Fruit fly (Drosophila melanogaster) whole organism, embryonic: ENCODE measurements around the gene hmw.

ENCODE experiments used
- ATbp ChIP-seq: fragments of 200-800 bp; sonication (Bioruptor generic); optimal IDR thresholded peaks from 2 replicates; lab custom pipeline; 2017; ENCODE audit warnings: missing biosample characterization, mild to moderate bottlenecking, missing genetic modification characterization, missing genetic modification reagents
- Adf1 ChIP-seq: fragments of 200-800 bp; sonication (Bioruptor generic); IDR thresholded peaks from 2 replicates; pipeline ENCODE4 v1.3.6; 2022; ENCODE audit warnings: missing biosample characterization, missing genetic modification characterization
- CG10147 ChIP-seq: fragments of 200-800 bp; sonication (Bioruptor generic); optimal IDR thresholded peaks from 2 replicates; lab custom pipeline; 2019; ENCODE audit warnings: missing biosample characterization, mild to moderate bottlenecking, missing genetic modification characterization, moderate library complexity
- CG10366 ChIP-seq: fragments of 200-800 bp; sonication (Bioruptor generic); IDR thresholded peaks from 2 replicates; pipeline ENCODE4 v1.3.6; 2022; ENCODE audit warnings: missing biosample characterization, missing genetic modification characterization
- CG10979 ChIP-seq: fragments of 200-800 bp; sonication (Bioruptor generic); optimal IDR thresholded peaks from 2 replicates; lab custom pipeline; 2018; ENCODE audit warnings: missing biosample characterization, mild to moderate bottlenecking, missing genetic modification characterization, moderate library complexity
- CG12104 ChIP-seq: fragments of 200-800 bp; sonication (Bioruptor generic); optimal IDR thresholded peaks from 3 replicates; lab custom pipeline; 2016; ENCODE audit warnings: missing biosample characterization, missing genetic modification characterization
- CG12769 ChIP-seq: fragments of 200-800 bp; sonication (Bioruptor generic); optimal IDR thresholded peaks from 2 replicates; lab custom pipeline; 2019; ENCODE audit warnings: missing biosample characterization, mild to moderate bottlenecking, missing genetic modification characterization, moderate library complexity
- CG12942 ChIP-seq: fragments of 200-800 bp; sonication (Bioruptor generic); optimal IDR thresholded peaks from 3 replicates; lab custom pipeline; 2016; ENCODE audit warnings: missing biosample characterization, missing genetic modification characterization
- CG13287 ChIP-seq: fragments of 200-800 bp; sonication (Bioruptor generic); IDR thresholded peaks from 2 replicates; pipeline ENCODE4 v1.3.6; 2022; ENCODE audit warnings: missing biosample characterization, missing genetic modification characterization; ENCODE audit not compliant: partially characterized antibody
- CG13894 ChIP-seq: fragments of 200-800 bp; sonication (Bioruptor generic); optimal IDR thresholded peaks from 3 replicates; lab custom pipeline; 2018; ENCODE audit warnings: missing biosample characterization, mild to moderate bottlenecking, missing genetic modification characterization, moderate library complexity
- CG15601 ChIP-seq: fragments of 200-800 bp; sonication (Bioruptor generic); optimal IDR thresholded peaks from 3 replicates; lab custom pipeline; 2019; ENCODE audit warnings: missing biosample characterization, mild to moderate bottlenecking, missing genetic modification characterization, moderate library complexity
- CG16779 ChIP-seq: fragments of 200-800 bp; sonication (Bioruptor generic); IDR thresholded peaks from 2 replicates; pipeline ENCODE4 v1.3.6; 2022; ENCODE audit warnings: missing biosample characterization, missing genetic modification characterization
- CG31365 ChIP-seq: fragments of 200-800 bp; sonication (Bioruptor generic); optimal IDR thresholded peaks from 2 replicates; lab custom pipeline; 2018; ENCODE audit warnings: missing biosample characterization, mild to moderate bottlenecking, missing genetic modification characterization
- CG33557 ChIP-seq: fragments of 200-800 bp; sonication (Bioruptor generic); optimal IDR thresholded peaks from 2 replicates; lab custom pipeline; 2019; ENCODE audit warnings: missing biosample characterization, mild to moderate bottlenecking, missing genetic modification characterization, moderate library complexity
- CG3407 ChIP-seq: fragments of 200-800 bp; sonication (Bioruptor generic); optimal IDR thresholded peaks from 2 replicates; lab custom pipeline; 2018; ENCODE audit warnings: missing biosample characterization, mild to moderate bottlenecking, missing genetic modification characterization
- CG7271 ChIP-seq: fragments of 200-800 bp; sonication (Bioruptor generic); optimal IDR thresholded peaks from 2 replicates; lab custom pipeline; 2018; ENCODE audit warnings: missing biosample characterization, mild to moderate bottlenecking, missing genetic modification characterization, moderate library complexity
- CG7556 ChIP-seq: fragments of 200-800 bp; sonication (Bioruptor generic); optimal IDR thresholded peaks from 2 replicates; lab custom pipeline; 2017; ENCODE audit warnings: missing biosample characterization, mild to moderate bottlenecking, missing genetic modification characterization
- CG8281 ChIP-seq: fragments of 200-800 bp; sonication (Bioruptor generic); optimal IDR thresholded peaks from 2 replicates; lab custom pipeline; 2018; ENCODE audit warnings: missing biosample characterization, mild to moderate bottlenecking, missing genetic modification characterization, moderate library complexity
- CG9727 ChIP-seq: fragments of 200-800 bp; sonication (Bioruptor generic); optimal IDR thresholded peaks from 3 replicates; lab custom pipeline; 2017; ENCODE audit warnings: missing biosample characterization, mild to moderate bottlenecking, missing genetic modification characterization
- CG9797 ChIP-seq: fragments of 200-800 bp; sonication (Bioruptor generic); optimal IDR thresholded peaks from 3 replicates; lab custom pipeline; 2018; ENCODE audit warnings: missing biosample characterization, mild to moderate bottlenecking, missing genetic modification characterization
- Deaf1 ChIP-seq: fragments of 200-800 bp; optimal IDR thresholded peaks from 3 replicates; lab custom pipeline; 2019; ENCODE audit warnings: missing biosample characterization, mild to moderate bottlenecking, missing genetic modification characterization, moderate library complexity
- Doc2 ChIP-seq: fragments of 200-800 bp; sonication (Bioruptor generic); IDR thresholded peaks from 2 replicates; pipeline ENCODE4 v1.3.6; 2022; ENCODE audit warnings: missing biosample characterization, missing genetic modification characterization
- Doc3 ChIP-seq: fragments of 200-800 bp; sonication (Bioruptor generic); IDR thresholded peaks from 3 replicates; pipeline ENCODE4 v1.3.6; 2022; ENCODE audit warnings: missing biosample characterization, missing genetic modification characterization; ENCODE audit not compliant: partially characterized antibody
- Dref ChIP-seq: fragments of 200-800 bp; sonication (Bioruptor generic); IDR thresholded peaks from 2 replicates; pipeline ENCODE4 v1.3.6; 2022; ENCODE audit warnings: missing biosample characterization, missing genetic modification characterization
- E2f1 ChIP-seq: fragments of 200-800 bp; sonication (Bioruptor generic); IDR thresholded peaks from 2 replicates; pipeline ENCODE4 v1.3.6; 2022; ENCODE audit warnings: missing biosample characterization, missing genetic modification characterization
- Hr3 ChIP-seq: fragments of 200-800 bp; sonication (Bioruptor generic); optimal IDR thresholded peaks from 3 replicates; lab custom pipeline; 2016; ENCODE audit warnings: missing biosample characterization, missing genetic modification characterization
- Lpt ChIP-seq: fragments of >200 bp; optimal IDR thresholded peaks from 2 replicates; lab custom pipeline; 2018; ENCODE audit warnings: missing biosample characterization, missing genetic modification characterization
- Nf-YB ChIP-seq: fragments of 200-800 bp; sonication (Bioruptor generic); optimal IDR thresholded peaks from 3 replicates; lab custom pipeline; 2019; ENCODE audit warnings: missing biosample characterization, mild to moderate bottlenecking, missing genetic modification characterization, moderate library complexity
- Sry-β ChIP-seq: fragments of 200-800 bp; sonication (Bioruptor generic); optimal IDR thresholded peaks from 2 replicates; lab custom pipeline; 2018; ENCODE audit warnings: missing biosample characterization, mild to moderate bottlenecking, missing genetic modification characterization, moderate library complexity
- TFAM ChIP-seq: fragments of 200-800 bp; sonication (Bioruptor generic); optimal IDR thresholded peaks from 2 replicates; lab custom pipeline; 2017; ENCODE audit warnings: missing biosample characterization, missing genetic modification characterization, inconsistent platforms
- al ChIP-seq: fragments of 200-800 bp; sonication (Bioruptor generic); IDR thresholded peaks from 2 replicates; pipeline ENCODE4 v1.3.6; 2022; ENCODE audit warnings: missing biosample characterization, missing genetic modification characterization
- caup ChIP-seq: fragments of 200-800 bp; sonication (Bioruptor generic); optimal IDR thresholded peaks from 3 replicates; lab custom pipeline; 2017; ENCODE audit warnings: missing biosample characterization, mild to moderate bottlenecking, missing genetic modification characterization, moderate library complexity; ENCODE audit not compliant: severe bottlenecking
- chm ChIP-seq: fragments of 200-800 bp; sonication (Bioruptor generic); IDR thresholded peaks from 2 replicates; pipeline ENCODE4 v1.3.6; 2022; ENCODE audit warnings: missing biosample characterization, missing genetic modification characterization
- corto ChIP-seq: fragments of 200-800 bp; sonication (Bioruptor generic); optimal IDR thresholded peaks from 2 replicates; lab custom pipeline; 2016; ENCODE audit warnings: missing biosample characterization, mild to moderate bottlenecking, missing genetic modification characterization, moderate library complexity
- crol ChIP-seq: fragments of 200-800 bp; sonication (Bioruptor generic); IDR thresholded peaks from 2 replicates; pipeline ENCODE4 v1.3.6; 2022; ENCODE audit warnings: missing biosample characterization, missing genetic modification characterization
- ems ChIP-seq: fragments of 200-800 bp; sonication (Bioruptor generic); optimal IDR thresholded peaks from 3 replicates; lab custom pipeline; 2016; ENCODE audit warnings: missing biosample characterization, missing genetic modification characterization
- fd102C ChIP-seq: fragments of 200-800 bp; sonication (Bioruptor generic); optimal IDR thresholded peaks from 2 replicates; lab custom pipeline; 2018; ENCODE audit warnings: missing biosample characterization, mild to moderate bottlenecking, missing genetic modification characterization, moderate library complexity
- gcm ChIP-seq: fragments of 200-800 bp; sonication (Bioruptor generic); optimal IDR thresholded peaks from 2 replicates; lab custom pipeline; 2019; ENCODE audit warnings: missing biosample characterization, mild to moderate bottlenecking, missing genetic modification characterization, moderate library complexity
- gro ChIP-seq: fragments of 200-800 bp; sonication (Bioruptor generic); optimal IDR thresholded peaks from 2 replicates; lab custom pipeline; 2016; ENCODE audit warnings: missing biosample characterization, missing genetic modification characterization
- kah ChIP-seq: fragments of 200-800 bp; sonication (Bioruptor generic); optimal IDR thresholded peaks from 2 replicates; lab custom pipeline; 2018; ENCODE audit warnings: missing biosample characterization, mild to moderate bottlenecking, missing genetic modification characterization
- lab ChIP-seq: fragments of 200-800 bp; sonication (Bioruptor generic); optimal IDR thresholded peaks from 3 replicates; lab custom pipeline; 2017; ENCODE audit warnings: missing biosample characterization, missing genetic modification characterization, mild to moderate bottlenecking, moderate library complexity, missing genetic modification reagents
- lov ChIP-seq, 2 experiments: fragments of 200-800 bp in 1 of 2; fragments of >200 bp in 1 of 2; sonication (Bioruptor generic) in 1 of 2; IDR thresholded peaks in 1 of 2; optimal IDR thresholded peaks in 1 of 2; 2 replicates in 1 of 2; 3 replicates in 1 of 2; pipeline versions ENCODE4 v1.3.6 to Lab custom; 2017 to 2022; ENCODE audit warnings: missing biosample characterization in 1 of 2, missing genetic modification characterization in 1 of 2
- nerfin-2 ChIP-seq: fragments of 200-800 bp; sonication (Bioruptor generic); IDR thresholded peaks from 2 replicates; pipeline ENCODE4 v1.3.6; 2022; ENCODE audit warnings: missing biosample characterization, missing genetic modification characterization; ENCODE audit not compliant: partially characterized antibody
- prd ChIP-seq, 3 experiments: fragments of >200 bp in 2 of 3; fragments of 200-800 bp in 1 of 3; sonication (Bioruptor generic) in 1 of 3; optimal IDR thresholded peaks in 2 of 3; IDR thresholded peaks in 1 of 3; 2 replicates in 2 of 3; 3 replicates in 1 of 3; pipeline versions ENCODE4 v1.3.6 to Lab custom; 2017 to 2022; ENCODE audit warnings: missing biosample characterization in 1 of 3, missing genetic modification characterization in 1 of 3
- slou ChIP-seq: fragments of 200-800 bp; sonication (Bioruptor generic); optimal IDR thresholded peaks from 3 replicates; lab custom pipeline; 2016; ENCODE audit warnings: missing biosample characterization, missing genetic modification characterization
- trem ChIP-seq: fragments of 200-800 bp; optimal IDR thresholded peaks from 3 replicates; lab custom pipeline; 2019; ENCODE audit warnings: missing biosample characterization, mild to moderate bottlenecking, missing genetic modification characterization, moderate library complexity
- yki ChIP-seq: fragments of >200 bp; optimal IDR thresholded peaks from 3 replicates; lab custom pipeline; 2018

The hmw gene

DNA sequence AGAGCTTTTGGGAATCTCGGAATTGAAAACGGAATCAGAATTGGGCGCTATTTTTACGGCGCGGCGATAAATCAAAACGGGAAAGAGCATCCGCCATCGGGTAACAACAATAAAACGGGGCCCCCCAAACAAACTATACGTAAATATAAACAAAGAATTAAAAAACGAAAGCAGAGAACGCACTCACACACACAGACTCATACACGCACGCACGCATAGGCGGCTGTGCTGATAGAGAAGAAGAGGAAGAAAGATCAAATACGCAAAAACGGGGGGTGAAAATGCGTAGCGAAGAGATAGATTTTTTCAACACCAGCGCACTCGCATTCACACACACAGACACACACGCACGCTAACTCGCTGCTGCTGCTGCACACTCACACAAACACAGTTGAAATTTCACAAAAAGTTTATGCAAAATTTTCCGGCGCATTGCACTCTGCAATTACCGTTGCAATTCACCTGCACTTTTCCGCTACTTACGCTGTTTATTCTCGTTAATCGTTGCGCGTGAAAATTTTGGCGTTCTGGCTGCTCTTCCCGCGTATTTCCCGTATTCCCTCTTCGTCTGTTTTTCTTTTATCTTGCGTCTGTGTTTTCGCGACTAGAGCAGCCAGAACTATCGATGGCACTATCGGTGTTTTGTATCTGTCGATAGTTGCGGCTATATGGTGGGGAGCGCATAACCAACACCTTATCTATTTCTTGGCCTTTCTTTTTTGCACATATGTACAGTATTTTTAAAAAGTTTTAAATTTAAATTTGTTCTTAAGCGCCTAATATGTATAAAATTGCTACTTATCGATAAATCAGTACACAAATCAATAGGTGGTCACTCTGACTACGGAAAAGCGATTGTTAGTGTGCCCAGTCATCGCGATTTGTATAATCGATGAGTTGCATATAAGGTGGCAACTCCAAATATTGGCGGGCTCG, 50.8 kb downstream of the hmw start, which contains the start of gene CG31122:
CG31122 (minus strand) TSS at position 596 of the 936 bp plus-strand sequence.
- TF ChIP-seq Deaf1 (tag; lab: Kevin White, UChicago) = peak; percentile 19
- TF ChIP-seq gro (GFP tag; lab: Kevin White, UChicago) = peak; percentile 56
- TF ChIP-seq CG31365 (tag; lab: Kevin White, UChicago) = no peak
- no peak for TF ChIP-seq CG7271 (tag; lab: Kevin White, UChicago)
- peak; percentile 91 for TF ChIP-seq CG9797 (GFP tag; lab: Kevin White, UChicago)
- TF ChIP-seq Hr3 (GFP tag; lab: Kevin White, UChicago) = peak; percentile 43
- peak; percentile 50; the same call in 1 of the 2 replicates for TF ChIP-seq al
- TF ChIP-seq CG7556 = no peak
- TF ChIP-seq prd (optimal IDR thresholded peaks at IDR 0.05; lab: Kevin White, UChicago) = no peak
- TF ChIP-seq prd (GFP tag; IDR thresholded peaks at IDR 0.05; lab: Robert Waterston, UW) = peak; percentile 59; the same call in 2 of the 3 replicates
- TF ChIP-seq corto = no peak
- no peak for TF ChIP-seq TFAM (GFP tag; lab: Kevin White, UChicago)
- TF ChIP-seq CG10979 = no peak
- peak; percentile 75 for TF ChIP-seq Dref (GFP tag; lab: Robert Waterston, UW)
- TF ChIP-seq CG8281 (tag; lab: Kevin White, UChicago) = no peak
- TF ChIP-seq CG15601 (tag; lab: Kevin White, UChicago) = peak; percentile 61
- TF ChIP-seq kah (GFP tag; lab: Kevin White, UChicago) = no peak
- no peak for TF ChIP-seq CG3407 (GFP tag; lab: Kevin White, UChicago)
- peak; percentile 12 for TF ChIP-seq ATbp (GFP tag; lab: Kevin White, UChicago)
- no peak for TF ChIP-seq CG9727 (GFP tag; lab: Kevin White, UChicago)
- TF ChIP-seq lab = peak; percentile 30
- no peak for TF ChIP-seq Doc2
- no peak for TF ChIP-seq lov (optimal IDR thresholded peaks at IDR 0.05; lab: Kevin White, UChicago)
- no peak for TF ChIP-seq lov (GFP tag; IDR thresholded peaks at IDR 0.05; lab: Robert Waterston, UW)
- peak; percentile 36 for TF ChIP-seq CG12769 (tag; lab: Kevin White, UChicago)
- peak; percentile 90 for TF ChIP-seq nerfin-2
- no peak for TF ChIP-seq yki (lab: Kevin White, UChicago)
- TF ChIP-seq CG33557 (GFP tag; lab: Kevin White, UChicago) = no peak
- no peak for TF ChIP-seq Sry-β (GFP tag; lab: Kevin White, UChicago)
- TF ChIP-seq Doc3 (GFP tag; lab: Robert Waterston, UW) = peak; percentile 99
- TF ChIP-seq CG16779 = no peak
- peak; percentile 59 for TF ChIP-seq CG10147 (GFP tag; lab: Kevin White, UChicago)
- TF ChIP-seq fd102C = no peak
- TF ChIP-seq CG12104 (GFP tag; lab: Kevin White, UChicago) = no peak
- no peak for TF ChIP-seq gcm
- TF ChIP-seq trem (tag; lab: Kevin White, UChicago) = peak; percentile 86
- TF ChIP-seq Adf1 (GFP tag; lab: Robert Waterston, UW) = peak; percentile 76
- no peak for TF ChIP-seq chm (GFP tag; lab: Robert Waterston, UW)
- TF ChIP-seq Lpt (GFP tag; lab: Kevin White, UChicago) = peak; percentile 39
- peak; percentile 35 for TF ChIP-seq CG12942 (GFP tag; lab: Kevin White, UChicago)
- no peak for TF ChIP-seq CG10366 (GFP tag; lab: Robert Waterston, UW)
- TF ChIP-seq caup (GFP tag; lab: Kevin White, UChicago) = peak; percentile 24
- peak; percentile 49; the same call in 1 of the 2 replicates for TF ChIP-seq E2f1
- TF ChIP-seq CG13894 (tag; lab: Kevin White, UChicago) = no peak
- TF ChIP-seq crol (GFP tag; lab: Robert Waterston, UW) = peak; percentile 55
- peak; percentile 66 for TF ChIP-seq ems
- no peak for TF ChIP-seq slou
- TF ChIP-seq Nf-YB (GFP tag; lab: Kevin White, UChicago) = no peak
- TF ChIP-seq CG13287 (GFP tag; lab: Robert Waterston, UW) = peak; percentile 98
